Worm (Caenorhabditis elegans): ENCODE measurements around the gene ttbk-7.

The ttbk-7 gene

ce11 chrV:12844748-12845147 lies 50.9 kb downstream of the ttbk-7 start:
- TF ChIP-seq hmbx-1 (tag; optimal IDR thresholded peaks at IDR 0.05), result no peak
- TF ChIP-seq scrt-1 (GFP tag; IDR thresholded peaks at IDR 0.05), result no peak
- no peak for TF ChIP-seq tbx-37 (GFP tag; conservative IDR thresholded peaks at IDR 0.05)
- no peak for TF ChIP-seq ceh-13 (GFP tag; optimal IDR thresholded peaks at IDR 0.05)
- TF ChIP-seq tra-4 (tag; optimal IDR thresholded peaks at IDR 0.05), result no peak
